Worm (Caenorhabditis elegans) whole organism, young adult: ENCODE results near the gene W01A11.7.

ENCODE experiments used
- K11D2.4 ChIP-seq: fragments of 200-800 bp; sonication (Bioruptor generic); IDR thresholded peaks from 2 replicates; pipeline ENCODE4 v1.3.6; 2022; ENCODE audit warnings: missing genetic modification reagents, missing genetic modification characterization, missing compliant biosample characterization
- T07F8.4 ChIP-seq: sonication (generic microtip); optimal IDR thresholded peaks from 2 replicates; lab custom pipeline; 2016; ENCODE audit warnings: mild to moderate bottlenecking, missing genetic modification characterization, moderate library complexity, missing compliant biosample characterization
- hmg-1.2 ChIP-seq: fragments of 200-800 bp; sonication (Bioruptor generic); IDR thresholded peaks from 2 replicates; pipeline ENCODE4 v1.3.6; 2022; ENCODE audit warnings: missing genetic modification reagents, missing genetic modification characterization, missing compliant biosample characterization
- pbrm-1 ChIP-seq: fragments of 200-800 bp; sonication (Bioruptor generic); IDR thresholded peaks from 2 replicates; pipeline ENCODE4 v1.3.6; 2022; ENCODE audit warnings: missing genetic modification reagents, missing genetic modification characterization, missing compliant biosample characterization
- unc-62 ChIP-seq: fragments of 150-350 bp; optimal IDR thresholded peaks from 2 replicates; lab custom pipeline; 2014; ENCODE audit warnings: missing biosample characterization, missing genetic modification reagents, missing genetic modification characterization

DNA sequence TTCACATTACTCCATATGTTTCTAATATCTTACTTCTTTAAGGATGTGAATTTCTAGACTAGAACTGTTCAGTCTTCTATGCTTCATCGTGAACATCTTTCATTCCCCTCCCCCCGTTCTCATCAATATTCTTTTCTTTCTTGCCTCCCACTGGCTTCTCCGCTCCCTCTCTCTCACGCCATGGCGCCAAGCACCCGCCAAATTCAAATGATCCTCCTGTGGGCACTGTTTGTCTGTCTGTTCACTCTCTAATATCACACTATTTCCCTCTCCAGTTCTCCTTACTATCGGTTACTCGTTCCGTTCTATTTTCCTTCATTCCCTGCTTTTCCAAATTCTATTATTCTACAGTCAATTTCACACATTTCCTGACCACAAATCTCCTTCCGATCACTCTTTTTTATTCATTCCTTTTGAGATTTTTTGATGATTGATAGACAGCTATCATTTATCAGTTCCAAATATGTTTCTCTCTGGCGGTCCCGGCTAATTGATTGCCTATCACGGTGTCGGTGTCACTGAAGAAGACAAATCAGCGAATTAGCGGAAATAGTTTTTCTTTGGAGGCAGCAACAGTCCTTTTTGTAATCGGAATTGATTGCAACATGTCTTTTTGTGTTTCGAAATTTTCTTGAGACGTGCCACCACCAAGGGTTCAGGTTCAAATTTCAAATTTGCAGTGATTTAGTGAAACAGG lies 46.7 kb downstream of the W01A11.7 start:
- TF ChIP-seq K11D2.4 (no peak), hmg-1.2 (GFP tag; lab: Robert Waterston, UW) (no peak), unc-62 (GFP tag; lab: Kevin White, UChicago) (no peak), pbrm-1 (no peak), T07F8.4 (tag; lab: Kevin White, UChicago) (no peak)
